Worm (Caenorhabditis elegans): Measurements from ENCODE around the gene C50E10.2.

DNA sequence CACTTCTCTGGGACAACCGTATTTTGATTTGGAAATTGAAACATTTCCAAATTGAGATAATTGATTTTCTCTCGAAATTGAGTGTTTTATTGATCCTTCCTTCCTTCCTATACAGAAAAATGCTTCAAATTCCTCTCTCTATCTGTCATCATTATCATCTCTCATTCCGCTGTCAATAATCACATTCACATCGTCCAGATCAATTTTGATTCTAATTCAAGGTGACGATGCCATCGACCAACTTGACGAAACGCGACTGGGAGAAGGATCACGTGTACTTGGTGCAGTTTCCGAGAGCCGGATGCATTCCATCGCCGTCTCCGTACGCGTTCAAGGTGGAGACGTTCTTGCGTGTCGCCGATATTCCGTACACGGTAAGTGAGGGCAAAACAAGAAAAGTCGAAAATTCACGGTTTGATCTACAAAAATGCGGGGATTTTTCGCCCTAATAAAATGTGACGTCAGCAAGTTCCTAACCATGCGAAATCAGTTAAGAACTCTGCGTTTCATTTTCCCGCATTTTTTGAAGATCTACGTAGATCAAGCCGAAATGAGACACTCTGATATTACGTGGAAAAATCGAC, 45.5 kb downstream of the C50E10.2 start, which contains the start of gene faxc-1:
- no peak for TF ChIP-seq hnd-1 (tag; optimal IDR thresholded peaks at IDR 0.05)
- no peak for TF ChIP-seq flt-1 (GFP tag; IDR thresholded peaks at IDR 0.05)
- TF ChIP-seq pes-1 (GFP tag; IDR thresholded peaks at IDR 0.05) = no peak
- no peak for TF ChIP-seq hmg-4 (GFP tag; optimal IDR thresholded peaks at IDR 0.05)
- no peak for TF ChIP-seq tra-4 (tag; optimal IDR thresholded peaks at IDR 0.05)
- no peak for TF ChIP-seq aly-1 (tag; optimal IDR thresholded peaks at IDR 0.05)
- TF ChIP-seq ama-1 (optimal IDR thresholded peaks at IDR 0.05) = no peak
- TF ChIP-seq sea-1 (GFP tag; conservative IDR thresholded peaks at IDR 0.05) = no peak
- TF ChIP-seq tbx-37 (GFP tag; conservative IDR thresholded peaks at IDR 0.05) = no peak
- no peak for TF ChIP-seq ets-7 (tag; optimal IDR thresholded peaks at IDR 0.05)
- no peak for TF ChIP-seq scrt-1 (GFP tag; IDR thresholded peaks at IDR 0.05)
